Fruit fly (Drosophila melanogaster) whole organism, embryonic: ENCODE data around the gene Ugt37B1.

ENCODE experiments used
- ATbp ChIP-seq: fragments of 200-800 bp; sonication (Bioruptor generic); optimal IDR thresholded peaks from 2 replicates; lab custom pipeline; 2017; ENCODE audit warnings: missing biosample characterization, mild to moderate bottlenecking, missing genetic modification characterization, missing genetic modification reagents
- Atf6 ChIP-seq: fragments of 200-800 bp; sonication (Bioruptor generic); IDR thresholded peaks from 2 replicates; pipeline ENCODE4 v1.3.6; 2022; ENCODE audit warnings: missing biosample characterization, missing genetic modification characterization
- CG11085 ChIP-seq: fragments of 200-800 bp; sonication (Bioruptor generic); IDR thresholded peaks from 2 replicates; pipeline ENCODE4 v1.3.6; 2022; ENCODE audit warnings: missing biosample characterization, missing genetic modification characterization
- CG11093 ChIP-seq: fragments of 200-800 bp; sonication (Bioruptor generic); IDR thresholded peaks from 3 replicates; pipeline ENCODE4 v1.3.6; 2022; ENCODE audit warnings: missing biosample characterization, missing genetic modification characterization
- CG11247 ChIP-seq: fragments of 200-800 bp; sonication (Bioruptor generic); IDR thresholded peaks from 2 replicates; pipeline ENCODE4 v1.3.6; 2022; ENCODE audit warnings: missing biosample characterization, missing genetic modification characterization
- CG13123 ChIP-seq: fragments of 200-800 bp; sonication (Bioruptor generic); optimal IDR thresholded peaks from 2 replicates; lab custom pipeline; 2016; ENCODE audit warnings: missing biosample characterization, missing genetic modification characterization
- CG13624 ChIP-seq: fragments of 200-800 bp; sonication (Bioruptor generic); optimal IDR thresholded peaks from 2 replicates; lab custom pipeline; 2016; ENCODE audit warnings: missing biosample characterization, missing genetic modification characterization
- CG14965 ChIP-seq: fragments of 200-800 bp; sonication (Bioruptor generic); optimal IDR thresholded peaks from 2 replicates; lab custom pipeline; 2016; ENCODE audit warnings: missing biosample characterization, missing genetic modification characterization, borderline replicate concordance
- CG15269 ChIP-seq: fragments of 200-800 bp; sonication (Bioruptor generic); optimal IDR thresholded peaks from 2 replicates; lab custom pipeline; 2018; ENCODE audit warnings: missing biosample characterization, mild to moderate bottlenecking, missing genetic modification characterization, moderate library complexity
- CG1603 ChIP-seq: fragments of 200-800 bp; sonication (Bioruptor generic); optimal IDR thresholded peaks from 2 replicates; lab custom pipeline; 2019; ENCODE audit warnings: missing biosample characterization, mild to moderate bottlenecking, missing genetic modification characterization, moderate library complexity
- CG17568 ChIP-seq: fragments of 200-800 bp; sonication (Bioruptor generic); optimal IDR thresholded peaks from 2 replicates; lab custom pipeline; 2018; ENCODE audit warnings: missing biosample characterization, mild to moderate bottlenecking, missing genetic modification characterization, moderate library complexity
- CG18599 ChIP-seq: fragments of 200-800 bp; sonication (Bioruptor generic); optimal IDR thresholded peaks from 3 replicates; lab custom pipeline; 2017; ENCODE audit warnings: missing biosample characterization, missing genetic modification characterization, mild to moderate bottlenecking, moderate library complexity, missing genetic modification reagents
- CG30431 ChIP-seq: fragments of 200-800 bp; sonication (Bioruptor generic); optimal IDR thresholded peaks from 2 replicates; lab custom pipeline; 2017; ENCODE audit warnings: missing biosample characterization, missing genetic modification characterization
- CG6272 ChIP-seq: fragments of 200-800 bp; sonication (Bioruptor generic); IDR thresholded peaks from 2 replicates; pipeline ENCODE4 v1.3.6; 2022; ENCODE audit warnings: missing biosample characterization, missing genetic modification characterization
- CG6689 ChIP-seq: fragments of 200-800 bp; sonication (Bioruptor generic); IDR thresholded peaks from 2 replicates; pipeline ENCODE4 v1.3.6; 2022; ENCODE audit warnings: missing biosample characterization, missing genetic modification characterization
- CG6813 ChIP-seq: fragments of 200-800 bp; sonication (Bioruptor generic); optimal IDR thresholded peaks from 2 replicates; lab custom pipeline; 2017; ENCODE audit warnings: missing biosample characterization, missing genetic modification characterization, mild to moderate bottlenecking, moderate library complexity, missing genetic modification reagents
- CG7271 ChIP-seq: fragments of 200-800 bp; sonication (Bioruptor generic); optimal IDR thresholded peaks from 2 replicates; lab custom pipeline; 2018; ENCODE audit warnings: missing biosample characterization, mild to moderate bottlenecking, missing genetic modification characterization, moderate library complexity
- CG7745 ChIP-seq: fragments of 200-800 bp; sonication (Bioruptor generic); optimal IDR thresholded peaks from 2 replicates; lab custom pipeline; 2018; ENCODE audit warnings: missing biosample characterization, mild to moderate bottlenecking, missing genetic modification characterization, moderate library complexity
- CG7963 ChIP-seq: fragments of 200-800 bp; sonication (Bioruptor generic); IDR thresholded peaks from 3 replicates; pipeline ENCODE4 v1.3.6; 2022; ENCODE audit warnings: missing biosample characterization, missing genetic modification characterization; ENCODE audit not compliant: partially characterized antibody
- CG8388 ChIP-seq: fragments of 200-800 bp; sonication (Bioruptor generic); optimal IDR thresholded peaks from 2 replicates; lab custom pipeline; 2019; ENCODE audit warnings: missing biosample characterization, mild to moderate bottlenecking, missing genetic modification characterization, moderate library complexity
- CG8478 ChIP-seq: fragments of >200 bp; optimal IDR thresholded peaks from 2 replicates; lab custom pipeline; 2018
- CkIIα-i1 ChIP-seq: fragments of 200-800 bp; sonication (Bioruptor generic); IDR thresholded peaks from 2 replicates; pipeline ENCODE4 v1.3.6; 2022; ENCODE audit warnings: missing biosample characterization, missing genetic modification characterization
- E2f2 ChIP-seq: fragments of 200-800 bp; sonication (Bioruptor generic); IDR thresholded peaks from 2 replicates; pipeline ENCODE4 v1.3.6; 2022; ENCODE audit warnings: missing biosample characterization, missing genetic modification characterization
- ERR ChIP-seq: fragments of 200-800 bp; sonication (Bioruptor generic); optimal IDR thresholded peaks from 2 replicates; lab custom pipeline; 2016; ENCODE audit warnings: missing biosample characterization, missing genetic modification characterization
- HLHmδ ChIP-seq: fragments of 200-800 bp; sonication (Bioruptor generic); optimal IDR thresholded peaks from 2 replicates; lab custom pipeline; 2018; ENCODE audit warnings: missing biosample characterization, mild to moderate bottlenecking, missing genetic modification characterization, moderate library complexity
- Hr39 ChIP-seq: fragments of >200 bp; optimal IDR thresholded peaks from 2 replicates; lab custom pipeline; 2017
- Hr51 ChIP-seq, 2 experiments: fragments of 200-800 bp; sonication (Bioruptor generic); optimal IDR thresholded peaks; 2 replicates in 1 of 2; 3 replicates in 1 of 2; lab custom pipeline; 2016 to 2018; ENCODE audit warnings: missing biosample characterization in 2 of 2, missing genetic modification characterization in 2 of 2, mild to moderate bottlenecking in 1 of 2, moderate library complexity in 1 of 2
- Max ChIP-seq: fragments of 200-800 bp; sonication (Bioruptor generic); optimal IDR thresholded peaks from 2 replicates; lab custom pipeline; 2016; ENCODE audit warnings: missing biosample characterization, mild to moderate bottlenecking, missing genetic modification characterization
- NFAT ChIP-seq: fragments of 200-800 bp; sonication (Bioruptor generic); IDR thresholded peaks from 2 replicates; pipeline ENCODE4 v1.3.6; 2022; ENCODE audit warnings: missing biosample characterization, missing genetic modification characterization
- Oaz ChIP-seq: fragments of 200-800 bp; sonication (Bioruptor generic); IDR thresholded peaks from 2 replicates; pipeline ENCODE4 v1.3.6; 2022; ENCODE audit warnings: missing biosample characterization, missing genetic modification characterization
- Sox100B ChIP-seq: fragments of 200-800 bp; sonication (Bioruptor generic); optimal IDR thresholded peaks from 3 replicates; lab custom pipeline; 2018; ENCODE audit warnings: missing biosample characterization, mild to moderate bottlenecking, missing genetic modification characterization
- Trl ChIP-seq, 3 experiments: fragments of >200 bp in 2 of 3; fragments of 200-800 bp in 1 of 3; sonication (Bioruptor generic) in 1 of 3; optimal IDR thresholded peaks; 2 replicates in 1 of 3; 3 replicates in 2 of 3; lab custom pipeline; 2016 to 2017; ENCODE audit warnings: missing biosample characterization in 1 of 3, missing genetic modification characterization in 1 of 3
- Xrp1 ChIP-seq: fragments of 200-800 bp; sonication (Bioruptor generic); IDR thresholded peaks from 2 replicates; pipeline ENCODE4 v1.3.6; 2022; ENCODE audit warnings: missing biosample characterization, missing genetic modification characterization
- abd-A ChIP-seq: fragments of 200-800 bp; sonication (Bioruptor generic); optimal IDR thresholded peaks from 3 replicates; lab custom pipeline; 2019; ENCODE audit warnings: missing biosample characterization, mild to moderate bottlenecking, missing genetic modification characterization, moderate library complexity
- aop ChIP-seq: fragments of 200-800 bp; sonication (Bioruptor generic); IDR thresholded peaks from 2 replicates; pipeline ENCODE4 v1.3.6; 2022; ENCODE audit warnings: missing biosample characterization, missing genetic modification characterization
- ash1 ChIP-seq: fragments of 200-800 bp; sonication (Bioruptor generic); optimal IDR thresholded peaks from 2 replicates; lab custom pipeline; 2018; ENCODE audit warnings: missing biosample characterization, mild to moderate bottlenecking, missing genetic modification characterization
- bigmax ChIP-seq: fragments of 200-800 bp; sonication (Bioruptor generic); optimal IDR thresholded peaks from 2 replicates; lab custom pipeline; 2018; ENCODE audit warnings: missing biosample characterization, mild to moderate bottlenecking, missing genetic modification characterization
- corto ChIP-seq: fragments of 200-800 bp; sonication (Bioruptor generic); optimal IDR thresholded peaks from 2 replicates; lab custom pipeline; 2016; ENCODE audit warnings: missing biosample characterization, mild to moderate bottlenecking, missing genetic modification characterization, moderate library complexity
- en ChIP-seq: fragments of 200-800 bp; sonication (Bioruptor generic); optimal IDR thresholded peaks from 2 replicates; lab custom pipeline; 2016; ENCODE audit warnings: missing biosample characterization, missing genetic modification characterization
- eve ChIP-seq, 2 experiments: fragments of >200 bp; optimal IDR thresholded peaks; 2 replicates each; lab custom pipeline; 2017; ENCODE audit warnings: missing biosample characterization in 2 of 2, missing genetic modification characterization in 2 of 2
- exex ChIP-seq: fragments of 200-800 bp; sonication (Bioruptor generic); optimal IDR thresholded peaks from 4 replicates; lab custom pipeline; 2018; ENCODE audit warnings: missing biosample characterization, mild to moderate bottlenecking, missing genetic modification characterization, moderate library complexity
- gce ChIP-seq: fragments of 200-800 bp; sonication (Bioruptor generic); IDR thresholded peaks from 3 replicates; pipeline ENCODE4 v1.3.6; 2022; ENCODE audit warnings: missing biosample characterization, missing genetic modification characterization
- ind ChIP-seq: fragments of 200-800 bp; sonication (Bioruptor generic); optimal IDR thresholded peaks from 3 replicates; lab custom pipeline; 2016; ENCODE audit warnings: missing biosample characterization, missing genetic modification characterization
- lab ChIP-seq: fragments of 200-800 bp; sonication (Bioruptor generic); optimal IDR thresholded peaks from 3 replicates; lab custom pipeline; 2017; ENCODE audit warnings: missing biosample characterization, missing genetic modification characterization, mild to moderate bottlenecking, moderate library complexity, missing genetic modification reagents
- nmo ChIP-seq: fragments of 200-800 bp; sonication (Bioruptor generic); optimal IDR thresholded peaks from 2 replicates; lab custom pipeline; 2018; ENCODE audit warnings: missing biosample characterization, mild to moderate bottlenecking, missing genetic modification characterization, moderate library complexity
- pb ChIP-seq: fragments of 200-800 bp; sonication (Bioruptor generic); optimal IDR thresholded peaks from 3 replicates; lab custom pipeline; 2016; ENCODE audit warnings: missing biosample characterization, missing genetic modification characterization
- sens ChIP-seq: fragments of 200-800 bp; sonication (Bioruptor generic); peaks from one replicate; lab custom pipeline; 2016; ENCODE audit warnings: missing biosample characterization, missing genetic modification characterization
- sug ChIP-seq: fragments of 200-800 bp; optimal IDR thresholded peaks from 2 replicates; lab custom pipeline; 2019; ENCODE audit warnings: missing biosample characterization, mild to moderate bottlenecking, missing genetic modification characterization, moderate library complexity
- twi ChIP-seq: fragments of 200-800 bp; optimal IDR thresholded peaks from 2 replicates; lab custom pipeline; 2019; ENCODE audit warnings: missing biosample characterization, mild to moderate bottlenecking, missing genetic modification characterization, moderate library complexity
- wdn ChIP-seq: fragments of 200-800 bp; sonication (Bioruptor generic); IDR thresholded peaks from 2 replicates; pipeline ENCODE4 v1.3.6; 2022; ENCODE audit warnings: missing biosample characterization, missing genetic modification characterization

The Ugt37B1 gene

dm6 chr2L:6252258-6253004 is 27.6 kb downstream of the Ugt37B1 start (continued):
- TF ChIP-seq E2f2 (GFP tag; lab: Robert Waterston, UW) = 0 out of 2 replicates have a peak, but pooled peaks have one; percentile 7
- no peak for TF ChIP-seq CG7963 (GFP tag; lab: Robert Waterston, UW)
- TF ChIP-seq eve (GFP tag; optimal IDR thresholded peaks at IDR 0.05; lab: Kevin White, UChicago) = peak in 1 of 2 experiments; percentile 81
- TF ChIP-seq CG7745 (tag; lab: Kevin White, UChicago) = no peak
- TF ChIP-seq Xrp1 = peak; percentile 34; the same call in 1 of the 2 replicates
- no peak for TF ChIP-seq ash1 (GFP tag; lab: Kevin White, UChicago)
- peak; percentile 11 for TF ChIP-seq CG6813 (GFP tag; lab: Kevin White, UChicago)
- peak; percentile 86 for TF ChIP-seq Trl (optimal IDR thresholded peaks at IDR 0.05; lab: Kevin White, UChicago)
- TF ChIP-seq Trl (GFP tag; optimal IDR thresholded peaks at IDR 0.05; lab: Kevin White, UChicago) = no peak
- TF ChIP-seq HLHmδ = peak; percentile 73
- no peak for TF ChIP-seq Atf6 (GFP tag; lab: Robert Waterston, UW)
- no peak for TF ChIP-seq bigmax
- no peak for TF ChIP-seq Hr39 (lab: Kevin White, UChicago)
- peak; percentile 8 for TF ChIP-seq CG17568 (GFP tag; lab: Kevin White, UChicago)
- no peak for TF ChIP-seq CG6272 (GFP tag; lab: Robert Waterston, UW)
- TF ChIP-seq CG11247 (GFP tag; lab: Robert Waterston, UW) = 0 out of 2 replicates have a peak, but pooled peaks have one; percentile 6
- TF ChIP-seq exex (tag; lab: Kevin White, UChicago) = no peak
- no peak for TF ChIP-seq ind (GFP tag; lab: Kevin White, UChicago)
- no peak for TF ChIP-seq CG8478
- peak; percentile 35 for TF ChIP-seq ATbp (GFP tag; lab: Kevin White, UChicago)
- TF ChIP-seq CG7271 (tag; lab: Kevin White, UChicago) = no peak
- TF ChIP-seq pb (GFP tag; lab: Kevin White, UChicago) = no peak
- peak; percentile 45 for TF ChIP-seq CG8388 (GFP tag; lab: Kevin White, UChicago)
- no peak for TF ChIP-seq CG6689 (GFP tag; lab: Robert Waterston, UW)
- TF ChIP-seq CG13624 (GFP tag; lab: Kevin White, UChicago) = no peak
- TF ChIP-seq Oaz (GFP tag; lab: Robert Waterston, UW) = no peak
- TF ChIP-seq sug (tag; lab: Kevin White, UChicago) = peak; percentile 70
- TF ChIP-seq NFAT (GFP tag; lab: Robert Waterston, UW) = no peak
- TF ChIP-seq twi = peak; percentile 10
- no peak for TF ChIP-seq corto (GFP tag; lab: Kevin White, UChicago)
- TF ChIP-seq Hr51 (GFP tag; optimal IDR thresholded peaks at IDR 0.05; lab: Kevin White, UChicago) = no peak
- TF ChIP-seq CG11093 (GFP tag; lab: Robert Waterston, UW) = no peak
- peak; percentile 56 for TF ChIP-seq abd-A (tag; lab: Kevin White, UChicago)
- TF ChIP-seq gce (GFP tag; lab: Robert Waterston, UW) = no peak
- no peak for TF ChIP-seq CG11085 (GFP tag; lab: Robert Waterston, UW)
- no peak for TF ChIP-seq CG15269
- TF ChIP-seq lab (GFP tag; lab: Kevin White, UChicago) = peak; percentile 22
- no peak for TF ChIP-seq CG13123 (GFP tag; lab: Kevin White, UChicago)
- peak; percentile 82 for TF ChIP-seq sens (GFP tag; lab: Kevin White, UChicago)
- TF ChIP-seq CG18599 = peak; percentile 1
- TF ChIP-seq Max (GFP tag; lab: Kevin White, UChicago) = no peak
- TF ChIP-seq nmo (GFP tag; lab: Kevin White, UChicago) = no peak
- TF ChIP-seq CkIIα-i1 = no peak
- no peak for TF ChIP-seq CG30431 (GFP tag; lab: Kevin White, UChicago)
- no peak for TF ChIP-seq Sox100B
- no peak for TF ChIP-seq aop
- TF ChIP-seq en (GFP tag; lab: Kevin White, UChicago) = no peak
- TF ChIP-seq CG14965 (GFP tag; lab: Kevin White, UChicago) = no peak
- no peak for TF ChIP-seq ERR
- TF ChIP-seq wdn (GFP tag; lab: Robert Waterston, UW) = no peak
- no peak for TF ChIP-seq CG1603
